Worm (Caenorhabditis elegans) whole organism, L2 larva: ENCODE data around the gene angl-1.

Experiments
- C34F6.9 ChIP-seq: fragments of 150-350 bp; optimal IDR thresholded peaks from 2 replicates; lab custom pipeline; 2014; ENCODE audit warnings: missing biosample characterization, missing genetic modification characterization
- F13H6.1 ChIP-seq: sonication (generic microtip); optimal IDR thresholded peaks from 2 replicates; lab custom pipeline; 2016; ENCODE audit warnings: missing genetic modification characterization, missing compliant biosample characterization
- Y55F3AM.14 ChIP-seq: fragments of 200-800 bp; sonication (Bioruptor generic); optimal IDR thresholded peaks from 2 replicates; lab custom pipeline; 2018; ENCODE audit warnings: mild to moderate bottlenecking, missing genetic modification characterization, missing compliant biosample characterization
- alr-1 ChIP-seq: fragments of 150-350 bp; optimal IDR thresholded peaks from 2 replicates; lab custom pipeline; 2014; ENCODE audit warnings: missing biosample characterization, missing genetic modification characterization
- aly-2 ChIP-seq: fragments of 150-350 bp; optimal IDR thresholded peaks from 2 replicates; lab custom pipeline; 2014; ENCODE audit warnings: missing biosample characterization, missing genetic modification characterization
- ceh-82 ChIP-seq: fragments of 150-350 bp; optimal IDR thresholded peaks from 2 replicates; lab custom pipeline; 2014; ENCODE audit warnings: missing biosample characterization, missing genetic modification characterization
- crh-2 ChIP-seq: sonication (generic microtip); optimal IDR thresholded peaks from 2 replicates; lab custom pipeline; 2017; ENCODE audit warnings: missing biosample characterization, missing genetic modification characterization
- dmd-4 ChIP-seq: sonication (generic microtip); optimal IDR thresholded peaks from 2 replicates; lab custom pipeline; 2017; ENCODE audit warnings: missing biosample characterization, missing genetic modification characterization
- egl-27 ChIP-seq: sonication (generic microtip); optimal IDR thresholded peaks from 3 replicates; lab custom pipeline; 2017; ENCODE audit warnings: missing biosample characterization, missing genetic modification reagents, missing genetic modification characterization
- fos-1 ChIP-seq: fragments of 150-350 bp; optimal IDR thresholded peaks from 2 replicates; lab custom pipeline; 2014; ENCODE audit warnings: missing biosample characterization, missing genetic modification characterization
- gmeb-1 ChIP-seq: fragments of 150-350 bp; optimal IDR thresholded peaks from 2 replicates; lab custom pipeline; 2014; ENCODE audit warnings: missing biosample characterization, missing genetic modification characterization
- lin-11 ChIP-seq: fragments of 150-350 bp; sonication (generic microtip); optimal IDR thresholded peaks from 2 replicates; lab custom pipeline; 2014; ENCODE audit warnings: missing biosample characterization, missing genetic modification characterization, inconsistent platforms, mixed read lengths
- lin-13 ChIP-seq: fragments of 150-350 bp; optimal IDR thresholded peaks from 2 replicates; lab custom pipeline; 2014; ENCODE audit warnings: missing biosample characterization, missing genetic modification reagents, missing genetic modification characterization
- lsy-2 ChIP-seq, 2 experiments: fragments of 150-350 bp in 1 of 2; sonication (generic microtip) in 1 of 2; optimal IDR thresholded peaks; 2 replicates each; lab custom pipeline; 2014 to 2017; ENCODE audit warnings: missing biosample characterization in 2 of 2, missing genetic modification characterization in 2 of 2
- mab-5 ChIP-seq: fragments of 150-350 bp; optimal IDR thresholded peaks from 2 replicates; lab custom pipeline; 2014; ENCODE audit warnings: missing biosample characterization, missing genetic modification characterization
- mdl-1 ChIP-seq, 2 experiments: fragments of 150-350 bp in 1 of 2; sonication (generic microtip) in 1 of 2; optimal IDR thresholded peaks; 2 replicates each; lab custom pipeline; 2017; ENCODE audit warnings: missing biosample characterization in 2 of 2, missing genetic modification characterization in 2 of 2
- nhr-11 ChIP-seq: fragments of 150-350 bp; optimal IDR thresholded peaks from 2 replicates; lab custom pipeline; 2014; ENCODE audit warnings: missing biosample characterization, missing genetic modification characterization
- nhr-12 ChIP-seq: fragments of 150-350 bp; optimal IDR thresholded peaks from 2 replicates; lab custom pipeline; 2014; ENCODE audit warnings: missing biosample characterization, missing genetic modification characterization
- nhr-129 ChIP-seq: fragments of 150-350 bp; optimal IDR thresholded peaks from 2 replicates; lab custom pipeline; 2014; ENCODE audit warnings: missing biosample characterization, missing genetic modification characterization
- nhr-21 ChIP-seq: fragments of 150-350 bp; optimal IDR thresholded peaks from 2 replicates; lab custom pipeline; 2014; ENCODE audit warnings: missing biosample characterization, missing genetic modification characterization
- nhr-23 ChIP-seq: fragments of 150-350 bp; optimal IDR thresholded peaks from 2 replicates; lab custom pipeline; 2014; ENCODE audit warnings: missing biosample characterization, missing genetic modification reagents, missing genetic modification characterization
- nhr-237 ChIP-seq: fragments of 150-350 bp; optimal IDR thresholded peaks from 2 replicates; lab custom pipeline; 2014; ENCODE audit warnings: missing biosample characterization, missing genetic modification characterization
- nhr-25 ChIP-seq: fragments of 150-350 bp; sonication (generic microtip); optimal IDR thresholded peaks from 3 replicates; lab custom pipeline; 2014; ENCODE audit warnings: missing biosample characterization, missing genetic modification characterization
- nhr-6 ChIP-seq: fragments of 150-350 bp; optimal IDR thresholded peaks from 2 replicates; lab custom pipeline; 2014; ENCODE audit warnings: missing biosample characterization, missing genetic modification characterization
- nhr-77 ChIP-seq: fragments of 150-350 bp; optimal IDR thresholded peaks from 2 replicates; lab custom pipeline; 2014; ENCODE audit warnings: missing biosample characterization, missing genetic modification characterization
- peb-1 ChIP-seq: fragments of 150-350 bp; optimal IDR thresholded peaks from 2 replicates; lab custom pipeline; 2014; ENCODE audit warnings: missing biosample characterization, missing genetic modification characterization
- sem-4 ChIP-seq: fragments of 150-350 bp; optimal IDR thresholded peaks from 2 replicates; lab custom pipeline; 2014; ENCODE audit warnings: missing biosample characterization, missing genetic modification reagents, missing genetic modification characterization
- skn-1 ChIP-seq: sonication (generic microtip); optimal IDR thresholded peaks from 2 replicates; lab custom pipeline; 2017; ENCODE audit warnings: missing biosample characterization, missing genetic modification characterization
- sma-3 ChIP-seq: sonication (generic microtip); optimal IDR thresholded peaks from 2 replicates; lab custom pipeline; 2016; ENCODE audit warnings: missing genetic modification reagents, missing genetic modification characterization, missing compliant biosample characterization
- sma-9 ChIP-seq, 2 experiments: fragments of 150-350 bp in 1 of 2; sonication (generic microtip) in 1 of 2; optimal IDR thresholded peaks; 2 replicates each; lab custom pipeline; 2014 to 2016; ENCODE audit warnings: missing genetic modification characterization in 2 of 2, mild to moderate bottlenecking in 1 of 2, missing biosample characterization in 1 of 2, missing compliant biosample characterization in 1 of 2, missing genetic modification reagents in 1 of 2, moderate library complexity in 1 of 2
- snpc-4 ChIP-seq: fragments of 150-350 bp; optimal IDR thresholded peaks from 2 replicates; lab custom pipeline; 2014; ENCODE audit warnings: missing biosample characterization, missing genetic modification characterization
- unc-55 ChIP-seq: fragments of 150-350 bp; sonication (generic microtip); optimal IDR thresholded peaks from 3 replicates; lab custom pipeline; 2014; ENCODE audit warnings: missing biosample characterization, missing genetic modification reagents, missing genetic modification characterization
- unc-62 ChIP-seq: fragments of 150-350 bp; optimal IDR thresholded peaks from 2 replicates; lab custom pipeline; 2014; ENCODE audit warnings: missing biosample characterization, missing genetic modification reagents, missing genetic modification characterization
- zag-1 ChIP-seq: fragments of 150-350 bp; optimal IDR thresholded peaks from 2 replicates; lab custom pipeline; 2014; ENCODE audit warnings: missing biosample characterization, missing genetic modification characterization
- ztf-1 ChIP-seq: fragments of 200-800 bp; sonication (Bioruptor generic); conservative IDR thresholded peaks from 2 replicates; pipeline ENCODE4 v1.3.6; 2022; ENCODE audit warnings: missing genetic modification characterization, missing compliant biosample characterization
- ztf-4 ChIP-seq: fragments of 150-350 bp; optimal IDR thresholded peaks from 2 replicates; lab custom pipeline; 2014; ENCODE audit warnings: missing biosample characterization, missing genetic modification characterization

angl-1 gene

DNA sequence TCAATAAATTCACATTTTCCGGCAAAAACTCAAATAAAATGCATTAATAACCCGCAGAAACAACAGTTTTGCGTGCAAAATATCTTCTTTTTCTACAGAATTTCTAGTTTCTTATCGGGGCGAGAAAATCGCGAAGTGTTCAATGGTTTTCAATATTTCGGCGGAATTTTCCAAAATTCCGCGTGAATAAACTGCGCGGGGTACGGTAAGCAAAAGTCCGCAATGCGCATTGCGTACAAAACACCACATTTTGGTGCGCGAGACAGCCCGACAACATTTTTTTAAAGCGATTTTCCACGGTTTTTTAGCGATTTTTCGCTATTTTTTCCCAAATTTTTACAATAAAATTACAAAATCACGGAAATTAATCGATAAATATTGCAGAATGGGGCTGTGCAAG lies 41.5 kb downstream of the angl-1 start, which contains the start of gene Y45G12B.2 (continued):
- TF ChIP-seq mdl-1 (tag; optimal IDR thresholded peaks at IDR 0.05; lab: Kevin White, UChicago) (no peak), mab-5 (tag; lab: Kevin White, UChicago) (peak; percentile 20), nhr-129 (peak; percentile 72), C34F6.9 (tag; lab: Kevin White, UChicago) (peak; percentile 69), gmeb-1 (tag; lab: Kevin White, UChicago) (peak; percentile 71), nhr-77 (no peak)

DNA sequence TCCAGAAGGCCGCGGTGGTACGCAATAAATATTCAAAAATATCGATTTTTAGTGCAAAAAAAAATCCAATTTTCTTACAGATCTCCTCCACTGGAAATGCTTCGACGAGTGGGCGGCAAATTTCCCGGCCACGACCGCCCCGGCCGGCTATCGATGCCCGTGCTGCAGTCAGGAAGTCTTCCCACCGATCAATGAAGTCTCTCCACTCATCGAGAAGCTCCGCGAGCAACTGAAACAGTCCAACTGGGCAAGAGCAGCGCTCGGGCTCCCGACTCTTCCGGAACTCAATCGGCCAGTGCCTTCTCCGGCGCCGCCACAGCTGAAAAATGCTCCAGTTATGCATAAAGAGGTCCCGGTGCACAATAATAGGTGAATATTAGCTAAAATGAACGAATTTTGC lies 43.1 kb downstream of the angl-1 start, which contains the start of gene Y45G12B.3:
Y45G12B.3 (minus strand) TSS at position 320 of the 400 bp plus-strand sequence.
- TF ChIP-seq lin-11 (tag; lab: Kevin White, UChicago): no peak
- no peak for TF ChIP-seq F13H6.1 (tag; lab: Kevin White, UChicago)
- no peak for TF ChIP-seq alr-1 (tag; lab: Kevin White, UChicago)
- no peak for TF ChIP-seq Y55F3AM.14
- no peak for TF ChIP-seq aly-2
- TF ChIP-seq nhr-11 (tag; lab: Kevin White, UChicago): no peak
- no peak for TF ChIP-seq lsy-2 (tag; optimal IDR thresholded peaks at IDR 0.05; lab: Kevin White, UChicago)
- TF ChIP-seq ceh-82 (tag; lab: Kevin White, UChicago): no peak
- TF ChIP-seq nhr-237 (tag; lab: Kevin White, UChicago): no peak
- no peak for TF ChIP-seq unc-62 (GFP tag; lab: Kevin White, UChicago)
- no peak for TF ChIP-seq skn-1 (tag; lab: Kevin White, UChicago)
- no peak for TF ChIP-seq ztf-1 (GFP tag; lab: Robert Waterston, UW)
- no peak for TF ChIP-seq unc-55 (GFP tag; lab: Kevin White, UChicago)
- TF ChIP-seq mdl-1 (tag; optimal IDR thresholded peaks at IDR 0.05; lab: Kevin White, UChicago): no peak
- no peak for TF ChIP-seq sma-3 (GFP tag; lab: Kevin White, UChicago)
- no peak for TF ChIP-seq gmeb-1 (tag; lab: Kevin White, UChicago)

DNA sequence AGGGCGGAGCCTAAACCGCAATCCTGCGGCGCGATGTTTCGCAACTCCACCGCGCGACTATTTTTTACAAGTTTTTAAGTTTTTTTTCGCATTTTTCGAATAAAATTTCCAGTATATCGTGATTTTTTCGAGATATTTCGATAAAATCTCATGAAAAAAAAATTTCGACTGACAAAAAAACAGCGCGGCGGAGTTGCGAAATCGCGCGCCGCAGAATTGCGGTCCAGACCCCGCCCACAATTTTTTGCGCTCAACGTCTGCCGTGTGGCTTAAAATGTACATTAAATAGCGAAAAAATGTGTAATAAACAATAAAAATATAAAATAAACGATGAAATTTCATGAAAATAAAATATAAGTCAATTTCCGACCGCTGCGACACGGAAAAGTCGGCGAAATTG lies 44.8 kb downstream of the angl-1 start:
- TF ChIP-seq lsy-2 (tag; optimal IDR thresholded peaks at IDR 0.05; lab: Kevin White, UChicago): peak in 1 of 2 experiments; percentile 2
- TF ChIP-seq unc-55 (GFP tag; lab: Kevin White, UChicago): peak; percentile 19
- TF ChIP-seq nhr-6 (tag; lab: Kevin White, UChicago): no peak
- TF ChIP-seq, all 48 proteins: peak for 2

DNA sequence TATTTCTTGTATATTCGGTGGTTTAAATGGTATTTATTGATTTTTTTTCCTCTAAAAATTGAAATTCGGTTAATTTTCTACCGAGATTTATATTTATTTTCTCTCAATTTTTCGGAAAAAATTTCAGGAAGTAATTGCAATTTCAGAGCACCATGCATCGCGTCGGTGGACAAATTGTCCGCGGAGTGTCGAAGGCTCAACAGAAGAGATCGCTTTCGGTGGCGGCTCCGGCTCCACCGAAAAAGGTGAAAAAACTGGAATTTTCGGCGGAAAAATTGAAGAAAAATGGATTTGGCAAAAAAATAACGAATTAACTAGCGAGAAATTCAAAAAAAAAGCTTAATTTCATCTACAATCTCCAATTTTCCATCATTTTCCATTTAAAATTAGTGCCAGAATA lies 45.9 kb downstream of the angl-1 start, which contains the start of gene nuo-5:
nuo-5 (plus strand) TSS at position 147 of the 400 bp plus-strand sequence.
- TF ChIP-seq nhr-25 (tag; lab: Kevin White, UChicago): no peak
- TF ChIP-seq zag-1: no peak
- no peak for TF ChIP-seq fos-1
- TF ChIP-seq aly-2: no peak
- no peak for TF ChIP-seq ztf-4 (tag; lab: Kevin White, UChicago)
- no peak for TF ChIP-seq ztf-1 (GFP tag; lab: Robert Waterston, UW)
- no peak for TF ChIP-seq unc-62 (GFP tag; lab: Kevin White, UChicago)
- TF ChIP-seq gmeb-1 (tag; lab: Kevin White, UChicago): no peak
- TF ChIP-seq nhr-21 (tag; lab: Kevin White, UChicago): no peak
- TF ChIP-seq dmd-4: no peak
- no peak for TF ChIP-seq sma-9 (GFP tag; optimal IDR thresholded peaks at IDR 0.05; lab: Kevin White, UChicago)
- TF ChIP-seq sma-9 (tag; optimal IDR thresholded peaks at IDR 0.05; lab: Kevin White, UChicago): no peak
- no peak for TF ChIP-seq crh-2 (tag; lab: Kevin White, UChicago)
- TF ChIP-seq snpc-4 (tag; lab: Kevin White, UChicago): no peak

DNA sequence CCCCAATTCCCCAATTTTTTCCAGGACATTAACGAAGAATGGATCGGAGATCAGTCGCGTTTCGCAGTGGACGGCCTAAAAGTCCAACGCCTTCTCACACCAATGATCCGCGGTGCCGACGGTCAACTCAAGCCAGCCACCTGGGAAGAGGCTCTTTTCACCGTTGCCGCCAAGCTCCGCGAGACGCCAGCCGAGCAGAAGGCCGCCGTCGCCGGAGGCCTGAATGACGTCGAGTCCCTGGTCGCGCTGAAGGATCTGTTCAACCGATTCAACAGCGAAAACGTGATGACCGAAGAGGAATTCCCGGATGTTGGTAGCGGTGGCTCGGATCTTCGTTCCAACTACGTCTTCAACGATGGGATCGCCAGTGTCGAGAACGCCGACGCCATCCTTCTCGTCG lies 50.0 kb downstream of the angl-1 start:
- no peak for TF ChIP-seq alr-1 (tag; lab: Kevin White, UChicago)
- TF ChIP-seq egl-27 (tag; lab: Kevin White, UChicago): no peak
- no peak for TF ChIP-seq zag-1
- TF ChIP-seq dmd-4: no peak
- TF ChIP-seq lin-13: no peak
- no peak for TF ChIP-seq nhr-237 (tag; lab: Kevin White, UChicago)
- no peak for TF ChIP-seq fos-1
- no peak for TF ChIP-seq nhr-21 (tag; lab: Kevin White, UChicago)
- no peak for TF ChIP-seq sma-3 (GFP tag; lab: Kevin White, UChicago)
- TF ChIP-seq peb-1 (tag; lab: Kevin White, UChicago): no peak
- no peak for TF ChIP-seq nhr-12 (tag; lab: Kevin White, UChicago)
- TF ChIP-seq nhr-25 (tag; lab: Kevin White, UChicago): no peak
- TF ChIP-seq nhr-23: no peak
- no peak for TF ChIP-seq mdl-1 (tag; optimal IDR thresholded peaks at IDR 0.05; lab: Kevin White, UChicago)
- TF ChIP-seq sem-4: no peak
